Worm (Caenorhabditis elegans) whole organism, young adult: Measurements from ENCODE around the gene K04C2.5.

Experiments used
- F23B12.7 ChIP-seq: sonication (generic microtip); optimal IDR thresholded peaks from 2 replicates; lab custom pipeline; 2017; ENCODE audit warnings: missing genetic modification characterization, mild to moderate bottlenecking, missing compliant biosample characterization, antibody characterized with exemption, moderate library complexity; ENCODE audit not compliant: insufficient read depth
- F37B4.10 ChIP-seq: fragments of 200-800 bp; sonication (Bioruptor generic); IDR thresholded peaks from 2 replicates; pipeline ENCODE4 v1.3.6; 2022; ENCODE audit warnings: missing genetic modification characterization, missing compliant biosample characterization
- F49E8.2 ChIP-seq: sonication (generic microtip); optimal IDR thresholded peaks from 3 replicates; lab custom pipeline; 2017; ENCODE audit warnings: missing genetic modification characterization, mild to moderate bottlenecking, missing compliant biosample characterization, antibody characterized with exemption, moderate library complexity; ENCODE audit not compliant: insufficient read depth
- T07F8.4 ChIP-seq: sonication (generic microtip); optimal IDR thresholded peaks from 2 replicates; lab custom pipeline; 2016; ENCODE audit warnings: mild to moderate bottlenecking, missing genetic modification characterization, moderate library complexity, missing compliant biosample characterization
- T26A5.8 ChIP-seq: sonication (generic microtip); optimal IDR thresholded peaks from 2 replicates; lab custom pipeline; 2016; ENCODE audit warnings: missing genetic modification characterization, missing compliant biosample characterization
- Y53F4B.3 ChIP-seq: fragments of 200-800 bp; sonication (Bioruptor generic); IDR thresholded peaks from 2 replicates; pipeline ENCODE4 v1.3.6; 2022; ENCODE audit warnings: missing genetic modification reagents, missing genetic modification characterization, missing compliant biosample characterization
- Y53G8AR.9 ChIP-seq: fragments of 200-800 bp; sonication (Bioruptor generic); conservative IDR thresholded peaks from 2 replicates; pipeline ENCODE4 v1.3.6; 2022; ENCODE audit warnings: missing genetic modification reagents, missing genetic modification characterization, missing compliant biosample characterization
- Y79H2A.3 ChIP-seq: fragments of 200-800 bp; sonication (Bioruptor generic); conservative IDR thresholded peaks from 2 replicates; pipeline ENCODE4 v1.3.6; 2022; ENCODE audit warnings: missing genetic modification reagents, missing genetic modification characterization, missing compliant biosample characterization
- akir-1 ChIP-seq: fragments of 200-800 bp; sonication (Bioruptor generic); optimal IDR thresholded peaks from 2 replicates; lab custom pipeline; 2018; ENCODE audit warnings: mild to moderate bottlenecking, missing genetic modification characterization, moderate library complexity, missing compliant biosample characterization
- attf-3 ChIP-seq: fragments of 200-800 bp; sonication (Bioruptor generic); conservative IDR thresholded peaks from 2 replicates; pipeline ENCODE4 v1.3.6; 2022; ENCODE audit warnings: missing genetic modification reagents, missing genetic modification characterization, missing compliant biosample characterization
- attf-6 ChIP-seq: fragments of 200-800 bp; sonication (Bioruptor generic); IDR thresholded peaks from 2 replicates; pipeline ENCODE4 v1.3.6; 2022; ENCODE audit warnings: missing genetic modification reagents, missing genetic modification characterization, missing compliant biosample characterization
- cebp-1 ChIP-seq, 2 experiments: fragments of 200-800 bp in 1 of 2; sonication (Bioruptor generic) in 1 of 2; sonication (generic microtip) in 1 of 2; IDR thresholded peaks in 1 of 2; optimal IDR thresholded peaks in 1 of 2; 2 replicates each; pipeline versions ENCODE4 v1.3.6 to Lab custom; 2017 to 2022; ENCODE audit warnings: missing compliant biosample characterization in 2 of 2, missing genetic modification characterization in 2 of 2, mild to moderate bottlenecking in 1 of 2, missing genetic modification reagents in 1 of 2, moderate library complexity in 1 of 2
- cebp-2 ChIP-seq: fragments of 200-800 bp; sonication (Bioruptor generic); IDR thresholded peaks from 2 replicates; pipeline ENCODE4 v1.3.6; 2022; ENCODE audit warnings: missing genetic modification characterization, missing compliant biosample characterization
- ceh-100 ChIP-seq: fragments of 200-800 bp; sonication (Bioruptor generic); IDR thresholded peaks from 2 replicates; pipeline ENCODE4 v1.3.6; 2022; ENCODE audit warnings: missing genetic modification reagents, missing genetic modification characterization, missing compliant biosample characterization
- ceh-91 ChIP-seq: fragments of 200-800 bp; sonication (Bioruptor generic); IDR thresholded peaks from 2 replicates; pipeline ENCODE4 v1.3.6; 2022; ENCODE audit warnings: missing genetic modification reagents, missing genetic modification characterization, missing compliant biosample characterization
- die-1 ChIP-seq: sonication (generic microtip); optimal IDR thresholded peaks from 2 replicates; lab custom pipeline; 2016; ENCODE audit warnings: missing genotype, mild to moderate bottlenecking, missing genetic modification characterization, missing compliant biosample characterization
- egl-18 ChIP-seq: fragments of 200-800 bp; sonication (Bioruptor generic); IDR thresholded peaks from 2 replicates; pipeline ENCODE4 v1.3.6; 2022; ENCODE audit warnings: missing genetic modification reagents, missing genetic modification characterization, missing compliant biosample characterization
- egrh-3 ChIP-seq: fragments of 200-800 bp; sonication (Bioruptor generic); IDR thresholded peaks from 2 replicates; pipeline ENCODE4 v1.3.6; 2022; ENCODE audit warnings: missing genetic modification reagents, missing genetic modification characterization, missing compliant biosample characterization
- ets-4 ChIP-seq: fragments of 200-800 bp; sonication (Bioruptor generic); optimal IDR thresholded peaks from 2 replicates; lab custom pipeline; 2018; ENCODE audit warnings: mild to moderate bottlenecking, missing genetic modification characterization, missing compliant biosample characterization
- hmg-20 ChIP-seq: fragments of 200-800 bp; sonication (Bioruptor generic); IDR thresholded peaks from 2 replicates; pipeline ENCODE4 v1.3.6; 2022; ENCODE audit warnings: missing genetic modification reagents, missing genetic modification characterization, missing compliant biosample characterization
- hrde-1 ChIP-seq: sonication (generic microtip); optimal IDR thresholded peaks from 2 replicates; lab custom pipeline; 2016; ENCODE audit warnings: missing genetic modification characterization, mild to moderate bottlenecking, missing compliant biosample characterization, moderate library complexity, missing genotype, missing genetic modification reagents, borderline replicate concordance
- let-526 ChIP-seq: fragments of 200-800 bp; sonication (Bioruptor generic); IDR thresholded peaks from 2 replicates; pipeline ENCODE4 v1.3.6; 2022; ENCODE audit warnings: missing genetic modification reagents, missing genetic modification characterization, missing compliant biosample characterization
- lin-35 ChIP-seq, 3 experiments: fragments of 150-350 bp in 2 of 3; sonication (generic microtip) in 1 of 3; optimal IDR thresholded peaks; 2 replicates each; lab custom pipeline; 2014 to 2018; ENCODE audit warnings: missing biosample characterization in 3 of 3, missing genetic modification characterization in 3 of 3, missing genetic modification reagents in 3 of 3
- lir-1 ChIP-seq: fragments of 200-800 bp; sonication (Bioruptor generic); conservative IDR thresholded peaks from 2 replicates; pipeline ENCODE4 v1.3.6; 2022; ENCODE audit warnings: missing genetic modification reagents, missing genetic modification characterization, missing compliant biosample characterization
- nfya-2 ChIP-seq: fragments of 200-800 bp; sonication (Bioruptor generic); IDR thresholded peaks from 2 replicates; pipeline ENCODE4 v1.3.6; 2022; ENCODE audit warnings: missing genetic modification reagents, missing genetic modification characterization, missing compliant biosample characterization
- nfyb-1 ChIP-seq: fragments of 200-800 bp; sonication (Bioruptor generic); IDR thresholded peaks from 2 replicates; pipeline ENCODE4 v1.3.6; 2022; ENCODE audit warnings: missing genetic modification reagents, missing genetic modification characterization, missing compliant biosample characterization
- nhr-90 ChIP-seq: sonication (generic microtip); optimal IDR thresholded peaks from 2 replicates; lab custom pipeline; 2016; ENCODE audit warnings: missing genotype, mild to moderate bottlenecking, missing genetic modification characterization, missing compliant biosample characterization
- pbrm-1 ChIP-seq: fragments of 200-800 bp; sonication (Bioruptor generic); IDR thresholded peaks from 2 replicates; pipeline ENCODE4 v1.3.6; 2022; ENCODE audit warnings: missing genetic modification reagents, missing genetic modification characterization, missing compliant biosample characterization
- pha-4 ChIP-seq: fragments of 150-350 bp; sonication (generic microtip); optimal IDR thresholded peaks from 2 replicates; lab custom pipeline; 2014; ENCODE audit warnings: missing biosample characterization, missing genetic modification reagents, missing genetic modification characterization
- tbx-9 ChIP-seq: sonication (generic microtip); optimal IDR thresholded peaks from 2 replicates; lab custom pipeline; 2016; ENCODE audit warnings: borderline replicate concordance, missing genetic modification characterization, inconsistent platforms, missing compliant biosample characterization
- xnd-1 ChIP-seq: sonication (generic microtip); optimal IDR thresholded peaks from 2 replicates; lab custom pipeline; 2016; ENCODE audit warnings: missing genotype, missing genetic modification reagents, missing genetic modification characterization, missing compliant biosample characterization
- ztf-18 ChIP-seq: sonication (generic microtip); optimal IDR thresholded peaks from 2 replicates; lab custom pipeline; 2016; ENCODE audit warnings: missing genotype, mild to moderate bottlenecking, missing genetic modification characterization, missing compliant biosample characterization
- ztf-25 ChIP-seq: fragments of 200-800 bp; sonication (Bioruptor generic); IDR thresholded peaks from 2 replicates; pipeline ENCODE4 v1.3.6; 2022; ENCODE audit warnings: missing genetic modification reagents, missing genetic modification characterization, missing compliant biosample characterization
- ztf-26 ChIP-seq: sonication (generic microtip); optimal IDR thresholded peaks from 2 replicates; lab custom pipeline; 2017; ENCODE audit warnings: missing genetic modification characterization, missing compliant biosample characterization
- ztf-3 ChIP-seq: fragments of 200-800 bp; sonication (Bioruptor generic); optimal IDR thresholded peaks from 2 replicates; lab custom pipeline; 2018; ENCODE audit warnings: mild to moderate bottlenecking, missing genetic modification characterization, missing compliant biosample characterization

The K04C2.5 gene

DNA sequence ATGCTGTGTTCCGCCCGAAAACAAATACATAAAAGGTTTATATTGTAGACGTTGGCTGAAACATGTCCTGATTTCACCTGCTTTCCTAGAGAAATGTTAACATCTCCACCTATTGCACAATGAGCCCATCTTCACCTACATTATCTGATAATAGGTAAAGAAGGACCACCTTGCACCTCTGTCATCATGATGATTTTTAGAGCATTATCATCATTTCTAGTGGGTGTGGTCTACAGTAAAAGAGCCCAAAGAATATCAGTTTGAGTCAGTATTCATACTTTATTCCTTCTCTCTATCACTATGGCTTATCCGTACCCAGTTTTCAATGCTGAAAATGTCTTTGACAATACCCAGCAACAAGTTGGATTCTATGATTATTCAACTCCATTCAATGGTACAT is 7.3 kb downstream of the K04C2.5 start, which contains the start of gene med-2:
Gene med-2, plus strand, starts transcription at position 301 of the 400 bp plus-strand sequence.
- TF ChIP-seq lir-1 (GFP tag; lab: Robert Waterston, UW) (no peak), T07F8.4 (tag; lab: Kevin White, UChicago) (no peak), ztf-25 (GFP tag; lab: Robert Waterston, UW) (no peak), ets-4 (GFP tag; lab: Kevin White, UChicago) (no peak), ztf-3 (GFP tag; lab: Kevin White, UChicago) (no peak), Y53F4B.3 (GFP tag; lab: Robert Waterston, UW) (no peak), Y79H2A.3 (GFP tag; lab: Robert Waterston, UW) (no peak), akir-1 (GFP tag; lab: Kevin White, UChicago) (no peak), hmg-20 (GFP tag; lab: Robert Waterston, UW) (no peak), ceh-91 (no peak), hrde-1 (tag; lab: Kevin White, UChicago) (no peak), F49E8.2 (tag; lab: Kevin White, UChicago) (no peak), attf-3 (GFP tag; lab: Robert Waterston, UW) (no peak), pbrm-1 (no peak)

- TF ChIP-seq egrh-3 (GFP tag; lab: Robert Waterston, UW) (no peak), Y53G8AR.9 (GFP tag; lab: Robert Waterston, UW) (no peak), lin-35 (GFP tag; optimal IDR thresholded peaks at IDR 0.05; lab: Kevin White, UChicago) (no peak), hrde-1 (tag; lab: Kevin White, UChicago) (no peak), ets-4 (GFP tag; lab: Kevin White, UChicago) (no peak), pha-4 (tag; lab: Kevin White, UChicago) (no peak), F23B12.7 (tag; lab: Kevin White, UChicago) (no peak), Y79H2A.3 (GFP tag; lab: Robert Waterston, UW) (no peak), ztf-18 (tag; lab: Kevin White, UChicago) (no peak), T26A5.8 (tag; lab: Kevin White, UChicago) (no peak), nfya-2 (GFP tag; lab: Robert Waterston, UW) (no peak), egl-18 (GFP tag; lab: Robert Waterston, UW) (no peak), hmg-20 (GFP tag; lab: Robert Waterston, UW) (no peak), nfyb-1 (no peak), nhr-90 (tag; lab: Kevin White, UChicago) (no peak), F37B4.10 (GFP tag; lab: Robert Waterston, UW) (no peak), tbx-9 (no peak), die-1 (tag; lab: Kevin White, UChicago) (no peak)
Observed at ce11 chrIII:6881745-6882144, 9.7 kb downstream of the K04C2.5 start.

DNA sequence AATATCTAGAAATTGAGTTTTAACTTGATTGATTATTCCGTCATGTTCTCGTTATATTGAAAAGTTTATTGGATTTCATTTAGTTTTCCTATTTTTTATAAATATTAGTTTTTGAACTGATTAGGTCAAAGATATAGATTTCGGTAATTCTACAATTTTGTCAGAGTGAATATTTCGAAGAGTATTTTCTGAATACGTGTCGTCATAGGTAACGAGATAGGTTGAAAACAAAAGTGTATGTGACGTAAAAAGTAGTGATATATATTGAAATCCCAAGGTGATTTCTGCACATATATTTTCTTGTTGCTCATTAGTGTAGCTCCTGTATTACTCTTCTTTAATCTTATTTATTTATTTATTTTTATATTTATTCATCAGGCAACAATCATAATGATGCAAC is 10.7 kb downstream of the K04C2.5 start, which contains the start of gene K04C2.7:
Gene K04C2.7, plus strand, starts transcription at position 301 of the 400 bp plus-strand sequence.
- TF ChIP-seq let-526, result no peak
- no peak for TF ChIP-seq cebp-1 (GFP tag; IDR thresholded peaks at IDR 0.05; lab: Robert Waterston, UW)
- no peak for TF ChIP-seq cebp-1 (tag; optimal IDR thresholded peaks at IDR 0.05; lab: Kevin White, UChicago)
- TF ChIP-seq attf-6, result no peak
- no peak for TF ChIP-seq Y79H2A.3 (GFP tag; lab: Robert Waterston, UW)
- no peak for TF ChIP-seq ceh-100 (GFP tag; lab: Robert Waterston, UW)
- TF ChIP-seq cebp-2 (GFP tag; lab: Robert Waterston, UW), result no peak
- no peak for TF ChIP-seq xnd-1
- no peak for TF ChIP-seq ztf-26 (tag; lab: Kevin White, UChicago)
